Worm (Caenorhabditis elegans) whole organism, L3 larva: ENCODE results near the gene T06D8.10.
A peak's percentile ranks its signal among the peaks of the same experiment; 100 is the strongest.

Experiments
- R02D3.7 ChIP-seq: fragments of 150-350 bp; optimal IDR thresholded peaks from 2 replicates; lab custom pipeline; 2014; ENCODE audit warnings: missing biosample characterization, missing genetic modification characterization
- ZK546.5 ChIP-seq: sonication (generic microtip); optimal IDR thresholded peaks from 2 replicates; lab custom pipeline; 2017; ENCODE audit warnings: missing biosample characterization, missing genetic modification characterization
- aly-2 ChIP-seq: fragments of 150-350 bp; optimal IDR thresholded peaks from 2 replicates; lab custom pipeline; 2014; ENCODE audit warnings: missing biosample characterization, missing genetic modification characterization
- ama-1 ChIP-seq: fragments of 150-350 bp; optimal IDR thresholded peaks from 2 replicates; lab custom pipeline; 2018
- ceh-28 ChIP-seq: fragments of 150-350 bp; optimal IDR thresholded peaks from 2 replicates; lab custom pipeline; 2014; ENCODE audit warnings: missing biosample characterization, missing genetic modification reagents, missing genetic modification characterization
- ceh-82 ChIP-seq: fragments of 150-350 bp; optimal IDR thresholded peaks from 2 replicates; lab custom pipeline; 2014; ENCODE audit warnings: missing biosample characterization, missing genetic modification characterization
- ceh-9 ChIP-seq: sonication (generic microtip); optimal IDR thresholded peaks from 2 replicates; lab custom pipeline; 2018; ENCODE audit warnings: missing biosample characterization, missing genetic modification characterization
- daf-12 ChIP-seq: fragments of 150-350 bp; optimal IDR thresholded peaks from 2 replicates; lab custom pipeline; 2014; ENCODE audit warnings: missing biosample characterization, missing genetic modification reagents, missing genetic modification characterization
- egl-27 ChIP-seq: sonication (generic microtip); optimal IDR thresholded peaks from 4 replicates; lab custom pipeline; 2017; ENCODE audit warnings: missing biosample characterization, missing genetic modification reagents, missing genetic modification characterization
- egl-5 ChIP-seq: fragments of 150-350 bp; optimal IDR thresholded peaks from 2 replicates; lab custom pipeline; 2017; ENCODE audit warnings: missing biosample characterization, missing genetic modification reagents, missing genetic modification characterization, inconsistent platforms
- elt-1 ChIP-seq: fragments of 150-350 bp; optimal IDR thresholded peaks from 2 replicates; lab custom pipeline; 2014; ENCODE audit warnings: missing biosample characterization, missing genetic modification characterization
- elt-2 ChIP-seq: sonication (generic microtip); optimal IDR thresholded peaks from 2 replicates; lab custom pipeline; 2016; ENCODE audit warnings: missing genetic modification reagents, mild to moderate bottlenecking, missing genetic modification characterization, missing compliant biosample characterization
- eor-1 ChIP-seq, 2 experiments: fragments of 150-350 bp; optimal IDR thresholded peaks; 2 replicates each; lab custom pipeline; 2014 to 2018; ENCODE audit warnings: missing biosample characterization in 2 of 2, missing genetic modification characterization in 2 of 2
- jun-1 ChIP-seq: fragments of 150-350 bp; optimal IDR thresholded peaks from 2 replicates; lab custom pipeline; 2014; ENCODE audit warnings: missing biosample characterization, missing genetic modification reagents, missing genetic modification characterization
- lin-39 ChIP-seq: fragments of 150-350 bp; optimal IDR thresholded peaks from 2 replicates; lab custom pipeline; 2018; ENCODE audit warnings: missing biosample characterization, missing genetic modification reagents, missing genetic modification characterization
- lsy-12 ChIP-seq: sonication (generic microtip); optimal IDR thresholded peaks from 2 replicates; lab custom pipeline; 2016; ENCODE audit warnings: mild to moderate bottlenecking, missing genetic modification characterization, missing compliant biosample characterization
- mml-1 ChIP-seq: fragments of 150-350 bp; sonication (generic microtip); optimal IDR thresholded peaks from 3 replicates; lab custom pipeline; 2014; ENCODE audit warnings: missing biosample characterization, missing genetic modification characterization
- nhr-11 ChIP-seq: fragments of 150-350 bp; optimal IDR thresholded peaks from 2 replicates; lab custom pipeline; 2014; ENCODE audit warnings: missing biosample characterization, missing genetic modification characterization
- nhr-23 ChIP-seq: fragments of 150-350 bp; optimal IDR thresholded peaks from 2 replicates; lab custom pipeline; 2014; ENCODE audit warnings: missing biosample characterization, missing genetic modification reagents, missing genetic modification characterization
- nhr-25 ChIP-seq: sonication (generic microtip); optimal IDR thresholded peaks from 2 replicates; lab custom pipeline; 2017; ENCODE audit warnings: missing biosample characterization, missing genetic modification characterization
- nhr-43 ChIP-seq: sonication (generic microtip); optimal IDR thresholded peaks from 2 replicates; lab custom pipeline; 2016; ENCODE audit warnings: mild to moderate bottlenecking, missing genetic modification characterization, missing compliant biosample characterization; ENCODE audit not compliant: poor library complexity, severe bottlenecking
- nhr-67 ChIP-seq: fragments of 150-350 bp; optimal IDR thresholded peaks from 2 replicates; lab custom pipeline; 2014; ENCODE audit warnings: missing biosample characterization, missing genetic modification characterization
- nhr-76 ChIP-seq: fragments of 150-350 bp; sonication (generic microtip); optimal IDR thresholded peaks from 5 replicates; lab custom pipeline; 2014; ENCODE audit warnings: missing biosample characterization, missing genetic modification characterization
- nhr-77 ChIP-seq: fragments of 150-350 bp; optimal IDR thresholded peaks from 2 replicates; lab custom pipeline; 2014; ENCODE audit warnings: missing biosample characterization, missing genetic modification characterization
- pha-4 ChIP-seq: fragments of 150-350 bp; optimal IDR thresholded peaks from 2 replicates; lab custom pipeline; 2014; ENCODE audit warnings: missing biosample characterization, missing genetic modification reagents, missing genetic modification characterization
- sea-2 ChIP-seq: fragments of 150-350 bp; sonication (generic microtip); optimal IDR thresholded peaks from 4 replicates; lab custom pipeline; 2014; ENCODE audit warnings: missing biosample characterization, missing genetic modification reagents, missing genetic modification characterization
- skn-1 ChIP-seq: fragments of 150-350 bp; optimal IDR thresholded peaks from 2 replicates; lab custom pipeline; 2014; ENCODE audit warnings: missing biosample characterization, missing genetic modification characterization
- snpc-4 ChIP-seq: fragments of 150-350 bp; optimal IDR thresholded peaks from 2 replicates; lab custom pipeline; 2014; ENCODE audit warnings: missing biosample characterization, missing genetic modification characterization
- tbx-2 ChIP-seq: sonication (generic microtip); optimal IDR thresholded peaks from 2 replicates; lab custom pipeline; 2016; ENCODE audit warnings: mild to moderate bottlenecking, missing genetic modification characterization, missing compliant biosample characterization
- unc-39 ChIP-seq: sonication (generic microtip); optimal IDR thresholded peaks from 4 replicates; lab custom pipeline; 2017; ENCODE audit warnings: missing biosample characterization, missing genetic modification characterization
- ztf-11 ChIP-seq: fragments of 150-350 bp; optimal IDR thresholded peaks from 2 replicates; lab custom pipeline; 2014; ENCODE audit warnings: missing biosample characterization, missing genetic modification characterization
- ztf-4 ChIP-seq: fragments of 150-350 bp; optimal IDR thresholded peaks from 2 replicates; lab custom pipeline; 2014; ENCODE audit warnings: missing biosample characterization, missing genetic modification characterization

Gene T06D8.10

ce11 chrII:11270829-11271228 is 23.5 kb upstream of the T06D8.10 start:
- TF ChIP-seq sea-2 (no peak), pha-4 (tag; lab: Kevin White, UChicago) (no peak), eor-1 (tag; optimal IDR thresholded peaks at IDR 0.05; lab: Kevin White, UChicago) (no peak), tbx-2 (tag; lab: Kevin White, UChicago) (no peak), ztf-11 (tag; lab: Kevin White, UChicago) (no peak), lin-39 (tag; lab: Kevin White, UChicago) (no peak), ceh-82 (tag; lab: Kevin White, UChicago) (no peak), jun-1 (tag; lab: Kevin White, UChicago) (no peak), snpc-4 (tag; lab: Kevin White, UChicago) (no peak), ztf-4 (tag; lab: Kevin White, UChicago) (no peak), nhr-43 (no peak), unc-39 (tag; lab: Kevin White, UChicago) (no peak), aly-2 (tag; lab: Kevin White, UChicago) (no peak), ceh-28 (no peak), egl-5 (tag; lab: Kevin White, UChicago) (no peak)

ce11 chrII:11268822-11269221 is 21.5 kb upstream of the T06D8.10 start, which contains the start of gene cut-1:
Gene cut-1 (plus strand): TSS chrII:11269122.
- TF ChIP-seq nhr-77 (no peak), ztf-4 (tag; lab: Kevin White, UChicago) (no peak), nhr-67 (tag; lab: Kevin White, UChicago) (no peak), unc-39 (tag; lab: Kevin White, UChicago) (no peak), nhr-43 (no peak), nhr-23 (tag; lab: Kevin White, UChicago) (no peak), egl-5 (tag; lab: Kevin White, UChicago) (no peak), R02D3.7 (tag; lab: Kevin White, UChicago) (no peak), pha-4 (tag; lab: Kevin White, UChicago) (no peak), sea-2 (no peak), ceh-9 (tag; lab: Kevin White, UChicago) (no peak), ceh-82 (tag; lab: Kevin White, UChicago) (no peak), ZK546.5 (tag; lab: Kevin White, UChicago) (no peak)
- TF ChIP-seq, all 47 proteins: peak for 0

- no peak for TF ChIP-seq nhr-43
Measured at ce11 chrII:11261173-11261572, 13.9 kb upstream of the T06D8.10 start, which contains the start of gene T05B9.1. Gene T05B9.1 (minus strand): TSS chrII:11261192.

ce11 chrII:11259766-11260165 is 12.5 kb upstream of the T06D8.10 start:
- TF ChIP-seq snpc-4 (tag; lab: Kevin White, UChicago) = no peak
- no peak for TF ChIP-seq nhr-67 (tag; lab: Kevin White, UChicago)
- TF ChIP-seq nhr-76 = no peak
- no peak for TF ChIP-seq lsy-12 (tag; lab: Kevin White, UChicago)
- no peak for TF ChIP-seq elt-1 (tag; lab: Kevin White, UChicago)
- no peak for TF ChIP-seq skn-1 (tag; lab: Kevin White, UChicago)
- TF ChIP-seq ceh-9 (tag; lab: Kevin White, UChicago) = no peak
- no peak for TF ChIP-seq mml-1 (tag; lab: Kevin White, UChicago)
- no peak for TF ChIP-seq jun-1 (tag; lab: Kevin White, UChicago)

- no peak for TF ChIP-seq daf-12
- no peak for TF ChIP-seq mml-1 (tag; lab: Kevin White, UChicago)
- no peak for TF ChIP-seq nhr-11
- TF ChIP-seq lin-39 (tag; lab: Kevin White, UChicago) = no peak
- TF ChIP-seq snpc-4 (tag; lab: Kevin White, UChicago) = no peak
- no peak for TF ChIP-seq nhr-23 (tag; lab: Kevin White, UChicago)
- TF ChIP-seq elt-2 = no peak
- TF ChIP-seq egl-27 (tag; lab: Kevin White, UChicago) = no peak
- no peak for TF ChIP-seq sea-2
- no peak for TF ChIP-seq ceh-28
- TF ChIP-seq, all 47 proteins: peak for 0
Measured at ce11 chrII:11255536-11255935, 8.2 kb upstream of the T06D8.10 start, which contains the start of gene T05B9.2. Gene T05B9.2 (plus strand): TSS chrII:11255836.

ce11 chrII:11246506-11246905 is 808 bp downstream of the T06D8.10 start:
- TF ChIP-seq aly-2 (tag; lab: Kevin White, UChicago) (no peak), nhr-25 (tag; lab: Kevin White, UChicago) (peak; percentile 29), daf-12 (no peak), ama-1 (no peak)
